Fruit fly (Drosophila melanogaster) whole organism, prepupa: ENCODE measurements around the gene Tdh.

Source experiments
- Blimp-1 ChIP-seq: fragments of 200-800 bp; sonication (Bioruptor generic); optimal IDR thresholded peaks from 3 replicates; lab custom pipeline; 2017; ENCODE audit warnings: missing biosample characterization, missing genetic modification characterization, mild to moderate bottlenecking, moderate library complexity, missing genetic modification reagents
- CG15336 ChIP-seq: fragments of 200-800 bp; sonication (Bioruptor generic); IDR thresholded peaks from 2 replicates; pipeline ENCODE4 v1.3.6; 2022; ENCODE audit warnings: missing biosample characterization, missing genetic modification characterization
- CG32006 ChIP-seq: fragments of 200-800 bp; sonication (Bioruptor generic); optimal IDR thresholded peaks from 3 replicates; lab custom pipeline; 2017; ENCODE audit warnings: missing biosample characterization, mild to moderate bottlenecking, missing genetic modification characterization
- CG7368 ChIP-seq: fragments of 200-800 bp; sonication (Bioruptor generic); optimal IDR thresholded peaks from 3 replicates; lab custom pipeline; 2016; ENCODE audit warnings: missing biosample characterization, missing genetic modification characterization
- CG8119 ChIP-seq: fragments of 200-800 bp; sonication (Bioruptor generic); IDR thresholded peaks from 3 replicates; pipeline ENCODE4 v1.3.6; 2022; ENCODE audit warnings: missing biosample characterization, missing genetic modification characterization

- TF ChIP-seq CG15336 (no peak), CG7368 (GFP tag; lab: Kevin White, UChicago) (no peak), CG8119 (GFP tag; lab: Robert Waterston, UW) (no peak), Blimp-1 (GFP tag; lab: Kevin White, UChicago) (no peak), CG32006 (GFP tag; lab: Kevin White, UChicago) (no peak)
Observed at dm6 chr3L:20487649-20488048, 20.9 kb downstream of the Tdh start.
